Worm (Caenorhabditis elegans) whole organism, L3 larva: ENCODE results near the gene H42K12.3.

Experiments
- R02D3.7 ChIP-seq: fragments of 150-350 bp; optimal IDR thresholded peaks from 2 replicates; lab custom pipeline; 2014; ENCODE audit warnings: missing biosample characterization, missing genetic modification characterization
- ZK546.5 ChIP-seq: sonication (generic microtip); optimal IDR thresholded peaks from 2 replicates; lab custom pipeline; 2017; ENCODE audit warnings: missing biosample characterization, missing genetic modification characterization
- aly-2 ChIP-seq: fragments of 150-350 bp; optimal IDR thresholded peaks from 2 replicates; lab custom pipeline; 2014; ENCODE audit warnings: missing biosample characterization, missing genetic modification characterization
- ama-1 ChIP-seq: fragments of 150-350 bp; optimal IDR thresholded peaks from 2 replicates; lab custom pipeline; 2018
- ceh-16 ChIP-seq: sonication (generic microtip); optimal IDR thresholded peaks from 2 replicates; lab custom pipeline; 2017; ENCODE audit warnings: missing biosample characterization, missing genetic modification characterization
- ceh-28 ChIP-seq: fragments of 150-350 bp; optimal IDR thresholded peaks from 2 replicates; lab custom pipeline; 2014; ENCODE audit warnings: missing biosample characterization, missing genetic modification reagents, missing genetic modification characterization
- ceh-82 ChIP-seq: fragments of 150-350 bp; optimal IDR thresholded peaks from 2 replicates; lab custom pipeline; 2014; ENCODE audit warnings: missing biosample characterization, missing genetic modification characterization
- ceh-9 ChIP-seq: sonication (generic microtip); optimal IDR thresholded peaks from 2 replicates; lab custom pipeline; 2018; ENCODE audit warnings: missing biosample characterization, missing genetic modification characterization
- daf-12 ChIP-seq: fragments of 150-350 bp; optimal IDR thresholded peaks from 2 replicates; lab custom pipeline; 2014; ENCODE audit warnings: missing biosample characterization, missing genetic modification reagents, missing genetic modification characterization
- egl-27 ChIP-seq: sonication (generic microtip); optimal IDR thresholded peaks from 4 replicates; lab custom pipeline; 2017; ENCODE audit warnings: missing biosample characterization, missing genetic modification reagents, missing genetic modification characterization
- egl-5 ChIP-seq: fragments of 150-350 bp; optimal IDR thresholded peaks from 2 replicates; lab custom pipeline; 2017; ENCODE audit warnings: missing biosample characterization, missing genetic modification reagents, missing genetic modification characterization, inconsistent platforms
- elt-1 ChIP-seq: fragments of 150-350 bp; optimal IDR thresholded peaks from 2 replicates; lab custom pipeline; 2014; ENCODE audit warnings: missing biosample characterization, missing genetic modification characterization
- elt-2 ChIP-seq: sonication (generic microtip); optimal IDR thresholded peaks from 2 replicates; lab custom pipeline; 2016; ENCODE audit warnings: missing genetic modification reagents, mild to moderate bottlenecking, missing genetic modification characterization, missing compliant biosample characterization
- elt-3 ChIP-seq, 3 experiments: fragments of 150-350 bp in 1 of 3; sonication (generic microtip) in 2 of 3; optimal IDR thresholded peaks; 2 replicates in 2 of 3; 4 replicates in 1 of 3; lab custom pipeline; 2014 to 2017; ENCODE audit warnings: missing biosample characterization in 3 of 3, missing genetic modification characterization in 3 of 3
- eor-1 ChIP-seq, 2 experiments: fragments of 150-350 bp; optimal IDR thresholded peaks; 2 replicates each; lab custom pipeline; 2014 to 2018; ENCODE audit warnings: missing biosample characterization in 2 of 2, missing genetic modification characterization in 2 of 2
- fkh-10 ChIP-seq: sonication (generic microtip); optimal IDR thresholded peaks from 2 replicates; lab custom pipeline; 2017; ENCODE audit warnings: missing biosample characterization, missing genetic modification reagents, missing genetic modification characterization
- fkh-2 ChIP-seq: fragments of 150-350 bp; optimal IDR thresholded peaks from 2 replicates; lab custom pipeline; 2014; ENCODE audit warnings: missing biosample characterization, missing genetic modification reagents, missing genetic modification characterization
- fos-1 ChIP-seq: fragments of 150-350 bp; optimal IDR thresholded peaks from 2 replicates; lab custom pipeline; 2014; ENCODE audit warnings: missing biosample characterization, missing genetic modification characterization
- hmg-11 ChIP-seq: sonication (generic microtip); optimal IDR thresholded peaks from 2 replicates; lab custom pipeline; 2016; ENCODE audit warnings: missing genetic modification characterization, missing compliant biosample characterization
- jun-1 ChIP-seq: fragments of 150-350 bp; optimal IDR thresholded peaks from 2 replicates; lab custom pipeline; 2014; ENCODE audit warnings: missing biosample characterization, missing genetic modification reagents, missing genetic modification characterization
- lin-15B ChIP-seq: fragments of 150-350 bp; optimal IDR thresholded peaks from 2 replicates; lab custom pipeline; 2014; ENCODE audit warnings: missing biosample characterization, missing genetic modification characterization
- lin-39 ChIP-seq: fragments of 150-350 bp; optimal IDR thresholded peaks from 2 replicates; lab custom pipeline; 2018; ENCODE audit warnings: missing biosample characterization, missing genetic modification reagents, missing genetic modification characterization
- lsy-12 ChIP-seq: sonication (generic microtip); optimal IDR thresholded peaks from 2 replicates; lab custom pipeline; 2016; ENCODE audit warnings: mild to moderate bottlenecking, missing genetic modification characterization, missing compliant biosample characterization
- mdl-1 ChIP-seq: fragments of 150-350 bp; optimal IDR thresholded peaks from 2 replicates; lab custom pipeline; 2014; ENCODE audit warnings: missing biosample characterization, missing genetic modification characterization
- mml-1 ChIP-seq: fragments of 150-350 bp; sonication (generic microtip); optimal IDR thresholded peaks from 3 replicates; lab custom pipeline; 2014; ENCODE audit warnings: missing biosample characterization, missing genetic modification characterization
- nfya-1 ChIP-seq: sonication (generic microtip); optimal IDR thresholded peaks from 2 replicates; lab custom pipeline; 2017; ENCODE audit warnings: missing genetic modification characterization, mild to moderate bottlenecking, missing compliant biosample characterization, antibody characterized with exemption, moderate library complexity; ENCODE audit not compliant: insufficient read depth
- nhr-11 ChIP-seq: fragments of 150-350 bp; optimal IDR thresholded peaks from 2 replicates; lab custom pipeline; 2014; ENCODE audit warnings: missing biosample characterization, missing genetic modification characterization
- nhr-12 ChIP-seq: fragments of 150-350 bp; optimal IDR thresholded peaks from 2 replicates; lab custom pipeline; 2014; ENCODE audit warnings: missing biosample characterization, missing genetic modification characterization
- nhr-23 ChIP-seq: fragments of 150-350 bp; optimal IDR thresholded peaks from 2 replicates; lab custom pipeline; 2014; ENCODE audit warnings: missing biosample characterization, missing genetic modification reagents, missing genetic modification characterization
- nhr-237 ChIP-seq: fragments of 150-350 bp; optimal IDR thresholded peaks from 2 replicates; lab custom pipeline; 2014; ENCODE audit warnings: missing biosample characterization, missing genetic modification characterization
- nhr-25 ChIP-seq: sonication (generic microtip); optimal IDR thresholded peaks from 2 replicates; lab custom pipeline; 2017; ENCODE audit warnings: missing biosample characterization, missing genetic modification characterization
- nhr-28 ChIP-seq: fragments of 150-350 bp; optimal IDR thresholded peaks from 2 replicates; lab custom pipeline; 2014; ENCODE audit warnings: missing biosample characterization, missing genetic modification characterization
- nhr-43 ChIP-seq: sonication (generic microtip); optimal IDR thresholded peaks from 2 replicates; lab custom pipeline; 2016; ENCODE audit warnings: mild to moderate bottlenecking, missing genetic modification characterization, missing compliant biosample characterization; ENCODE audit not compliant: poor library complexity, severe bottlenecking
- nhr-67 ChIP-seq: fragments of 150-350 bp; optimal IDR thresholded peaks from 2 replicates; lab custom pipeline; 2014; ENCODE audit warnings: missing biosample characterization, missing genetic modification characterization
- nhr-76 ChIP-seq: fragments of 150-350 bp; sonication (generic microtip); optimal IDR thresholded peaks from 5 replicates; lab custom pipeline; 2014; ENCODE audit warnings: missing biosample characterization, missing genetic modification characterization
- nhr-77 ChIP-seq: fragments of 150-350 bp; optimal IDR thresholded peaks from 2 replicates; lab custom pipeline; 2014; ENCODE audit warnings: missing biosample characterization, missing genetic modification characterization
- pha-4 ChIP-seq: fragments of 150-350 bp; optimal IDR thresholded peaks from 2 replicates; lab custom pipeline; 2014; ENCODE audit warnings: missing biosample characterization, missing genetic modification reagents, missing genetic modification characterization
- pqm-1 ChIP-seq: fragments of 150-350 bp; optimal IDR thresholded peaks from 2 replicates; lab custom pipeline; 2017; ENCODE audit warnings: missing biosample characterization, missing genetic modification characterization, inconsistent platforms
- sea-2 ChIP-seq: fragments of 150-350 bp; sonication (generic microtip); optimal IDR thresholded peaks from 4 replicates; lab custom pipeline; 2014; ENCODE audit warnings: missing biosample characterization, missing genetic modification reagents, missing genetic modification characterization
- skn-1 ChIP-seq: fragments of 150-350 bp; optimal IDR thresholded peaks from 2 replicates; lab custom pipeline; 2014; ENCODE audit warnings: missing biosample characterization, missing genetic modification characterization
- snpc-4 ChIP-seq: fragments of 150-350 bp; optimal IDR thresholded peaks from 2 replicates; lab custom pipeline; 2014; ENCODE audit warnings: missing biosample characterization, missing genetic modification characterization
- tbx-2 ChIP-seq: sonication (generic microtip); optimal IDR thresholded peaks from 2 replicates; lab custom pipeline; 2016; ENCODE audit warnings: mild to moderate bottlenecking, missing genetic modification characterization, missing compliant biosample characterization
- unc-39 ChIP-seq: sonication (generic microtip); optimal IDR thresholded peaks from 4 replicates; lab custom pipeline; 2017; ENCODE audit warnings: missing biosample characterization, missing genetic modification characterization
- unc-62 ChIP-seq: fragments of 150-350 bp; sonication (generic microtip); optimal IDR thresholded peaks from 4 replicates; lab custom pipeline; 2014; ENCODE audit warnings: missing biosample characterization, missing genetic modification reagents, missing genetic modification characterization
- zag-1 ChIP-seq: fragments of 150-350 bp; optimal IDR thresholded peaks from 2 replicates; lab custom pipeline; 2014; ENCODE audit warnings: missing biosample characterization, missing genetic modification characterization
- ztf-11 ChIP-seq: fragments of 150-350 bp; optimal IDR thresholded peaks from 2 replicates; lab custom pipeline; 2014; ENCODE audit warnings: missing biosample characterization, missing genetic modification characterization
- ztf-4 ChIP-seq: fragments of 150-350 bp; optimal IDR thresholded peaks from 2 replicates; lab custom pipeline; 2014; ENCODE audit warnings: missing biosample characterization, missing genetic modification characterization

Gene H42K12.3

DNA sequence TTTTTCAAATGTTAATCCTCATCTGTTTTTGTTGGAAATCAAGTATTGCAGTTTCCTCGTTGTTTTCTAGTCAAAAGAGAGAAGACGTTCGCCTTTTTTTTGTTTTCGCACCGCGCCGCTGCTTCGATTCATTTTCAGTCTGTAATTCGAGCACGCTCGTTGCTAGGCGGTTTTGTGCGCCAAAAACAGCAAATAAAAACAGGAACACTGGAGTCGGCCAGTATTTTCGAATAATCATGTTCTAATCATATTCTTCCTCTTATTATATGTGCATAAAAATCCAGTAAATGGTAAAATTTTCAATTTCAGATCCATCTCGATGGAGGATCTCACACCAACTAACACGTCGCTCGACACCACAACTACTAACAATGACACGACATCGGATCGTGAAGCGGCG is 9.9 kb downstream of the H42K12.3 start, which contains the start of gene pdk-1:
TSS of gene pdk-1 (plus strand) at position 301 of the 400 bp plus-strand sequence.
- TF ChIP-seq elt-2 (no peak), mdl-1 (no peak), hmg-11 (no peak), ama-1 (lab: Kevin White, UChicago) (no peak), fkh-10 (GFP tag; lab: Kevin White, UChicago) (no peak), mml-1 (no peak), daf-12 (tag; lab: Kevin White, UChicago) (no peak), fkh-2 (tag; lab: Kevin White, UChicago) (no peak), zag-1 (tag; lab: Kevin White, UChicago) (no peak), skn-1 (tag; lab: Kevin White, UChicago) (no peak), lin-39 (tag; lab: Kevin White, UChicago) (no peak), ZK546.5 (tag; lab: Kevin White, UChicago) (no peak), nhr-12 (tag; lab: Kevin White, UChicago) (no peak), unc-39 (no peak)

ce11 chrX:1322997-1323396 is 11.8 kb downstream of the H42K12.3 start:
- TF ChIP-seq nhr-12 (tag; lab: Kevin White, UChicago) (no peak), skn-1 (tag; lab: Kevin White, UChicago) (peak; percentile 78), aly-2 (no peak), nhr-43 (peak; percentile 92), R02D3.7 (peak; percentile 61), ceh-9 (tag; lab: Kevin White, UChicago) (peak; percentile 47), nfya-1 (tag; lab: Kevin White, UChicago) (peak; percentile 82), lin-39 (tag; lab: Kevin White, UChicago) (peak; percentile 83), pqm-1 (tag; lab: Kevin White, UChicago) (peak; percentile 20), unc-39 (no peak), nhr-11 (tag; lab: Kevin White, UChicago) (peak; percentile 52), elt-2 (peak; percentile 33), nhr-28 (tag; lab: Kevin White, UChicago) (no peak), nhr-23 (tag; lab: Kevin White, UChicago) (peak; percentile 83), nhr-67 (tag; lab: Kevin White, UChicago) (no peak), jun-1 (tag; lab: Kevin White, UChicago) (peak; percentile 88), egl-5 (tag; lab: Kevin White, UChicago) (peak; percentile 95), elt-3 (tag; optimal IDR thresholded peaks at IDR 0.05; lab: Kevin White, UChicago) (peak in 1 of 3 experiments; percentile 82), nhr-77 (tag; lab: Kevin White, UChicago) (peak; percentile 24), tbx-2 (tag; lab: Kevin White, UChicago) (peak; percentile 86), hmg-11 (peak; percentile 68), snpc-4 (peak; percentile 67), ama-1 (lab: Kevin White, UChicago) (no peak), lsy-12 (tag; lab: Kevin White, UChicago) (peak; percentile 56), eor-1 (tag; optimal IDR thresholded peaks at IDR 0.05; lab: Kevin White, UChicago) (no peak), ztf-11 (tag; lab: Kevin White, UChicago) (no peak), nhr-76 (no peak), fkh-2 (tag; lab: Kevin White, UChicago) (no peak), fos-1 (tag; lab: Kevin White, UChicago) (peak; percentile 1), ztf-4 (tag; lab: Kevin White, UChicago) (no peak), daf-12 (tag; lab: Kevin White, UChicago) (no peak), unc-62 (no peak), mml-1 (no peak), pha-4 (tag; lab: Kevin White, UChicago) (peak; percentile 52), zag-1 (tag; lab: Kevin White, UChicago) (no peak), mdl-1 (peak; percentile 4), ceh-28 (tag; lab: Kevin White, UChicago) (peak; percentile 88), sea-2 (GFP tag; lab: Kevin White, UChicago) (no peak), ceh-16 (no peak), nhr-237 (no peak), nhr-25 (peak; percentile 93), ZK546.5 (tag; lab: Kevin White, UChicago) (no peak), elt-1 (peak; percentile 63), lin-15B (tag; lab: Kevin White, UChicago) (peak; percentile 31), ceh-82 (tag; lab: Kevin White, UChicago) (peak; percentile 84), fkh-10 (GFP tag; lab: Kevin White, UChicago) (peak; percentile 80), egl-27 (tag; lab: Kevin White, UChicago) (peak; percentile 30)
- TF ChIP-seq, all 47 proteins: peak for 28
